Worm (Caenorhabditis elegans) whole organism, early embryonic: ENCODE results near the gene Y50D4A.4.

Source experiments
- aly-1 ChIP-seq: sonication (generic microtip); optimal IDR thresholded peaks from 2 replicates; lab custom pipeline; 2016; ENCODE audit warnings: missing genetic modification characterization, missing compliant biosample characterization
- ama-1 ChIP-seq: fragments of 150-350 bp; optimal IDR thresholded peaks from 2 replicates; lab custom pipeline; 2014
- ceh-13 ChIP-seq: fragments of 200-800 bp; sonication (Bioruptor generic); optimal IDR thresholded peaks from 2 replicates; lab custom pipeline; 2018; ENCODE audit warnings: mild to moderate bottlenecking, missing genetic modification characterization, missing compliant biosample characterization
- flt-1 ChIP-seq: fragments of 200-800 bp; sonication (Bioruptor generic); IDR thresholded peaks from 2 replicates; pipeline ENCODE4 v1.3.6; 2022; ENCODE audit warnings: missing genetic modification characterization, missing compliant biosample characterization
- hmbx-1 ChIP-seq: sonication (generic microtip); optimal IDR thresholded peaks from 2 replicates; lab custom pipeline; 2016; ENCODE audit warnings: mild to moderate bottlenecking, missing genetic modification characterization, missing compliant biosample characterization
- hmg-4 ChIP-seq: fragments of 200-800 bp; sonication (Bioruptor generic); optimal IDR thresholded peaks from 2 replicates; lab custom pipeline; 2018; ENCODE audit warnings: mild to moderate bottlenecking, missing genetic modification characterization, missing compliant biosample characterization
- hnd-1 ChIP-seq: sonication (generic microtip); optimal IDR thresholded peaks from 2 replicates; lab custom pipeline; 2016; ENCODE audit warnings: missing genetic modification characterization, missing compliant biosample characterization
- pes-1 ChIP-seq: fragments of 200-800 bp; sonication (Bioruptor generic); IDR thresholded peaks from 2 replicates; pipeline ENCODE4 v1.3.6; 2022; ENCODE audit warnings: missing genetic modification reagents, missing genetic modification characterization, missing compliant biosample characterization
- scrt-1 ChIP-seq: fragments of 200-800 bp; sonication (Bioruptor generic); IDR thresholded peaks from 2 replicates; pipeline ENCODE4 v1.3.6; 2022; ENCODE audit warnings: missing genetic modification characterization, missing compliant biosample characterization
- sea-1 ChIP-seq: fragments of 200-800 bp; sonication (Bioruptor generic); conservative IDR thresholded peaks from 2 replicates; pipeline ENCODE4 v1.3.6; 2022; ENCODE audit warnings: missing genetic modification characterization, missing compliant biosample characterization
- tbx-11 ChIP-seq: fragments of 200-800 bp; sonication (Bioruptor generic); IDR thresholded peaks from 2 replicates; pipeline ENCODE4 v1.3.6; 2022; ENCODE audit warnings: missing genetic modification characterization, missing compliant biosample characterization
- tbx-37 ChIP-seq: fragments of 200-800 bp; sonication (Bioruptor generic); conservative IDR thresholded peaks from 2 replicates; pipeline ENCODE4 v1.3.6; 2022; ENCODE audit warnings: missing genetic modification reagents, missing genetic modification characterization, missing compliant biosample characterization
- tra-4 ChIP-seq: sonication (generic microtip); optimal IDR thresholded peaks from 2 replicates; lab custom pipeline; 2017; ENCODE audit warnings: missing genetic modification characterization, missing compliant biosample characterization

DNA sequence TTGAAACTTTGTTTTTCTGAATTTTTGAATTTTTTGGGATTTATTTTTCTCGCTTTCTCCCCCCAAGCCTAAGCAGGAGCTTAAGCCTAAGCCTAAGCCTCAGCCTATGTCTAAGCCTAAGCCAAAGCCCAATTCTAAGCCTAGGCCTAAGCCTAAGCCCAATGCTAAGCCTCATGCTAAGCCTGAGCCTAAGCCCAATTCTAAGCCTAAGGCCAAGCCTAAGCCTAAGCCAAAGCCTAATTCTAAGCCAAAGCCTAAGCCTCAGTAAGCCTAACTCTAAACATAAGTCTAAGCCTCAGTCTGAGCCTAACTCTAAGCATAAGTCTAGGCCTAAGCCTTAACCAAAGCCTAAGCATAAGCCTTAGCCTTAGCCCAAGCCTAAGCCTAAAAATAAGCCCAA is 46.5 kb upstream of the Y50D4A.4 start:
- TF ChIP-seq scrt-1 (GFP tag; lab: Robert Waterston, UW), result no peak
- no peak for TF ChIP-seq flt-1 (GFP tag; lab: Robert Waterston, UW)
- TF ChIP-seq tbx-11, result no peak
- no peak for TF ChIP-seq tra-4 (tag; lab: Kevin White, UChicago)
- no peak for TF ChIP-seq aly-1 (tag; lab: Kevin White, UChicago)
- TF ChIP-seq ceh-13 (GFP tag; lab: Kevin White, UChicago), result no peak
- TF ChIP-seq ama-1 (lab: Kevin White, UChicago), result no peak
- TF ChIP-seq hmbx-1 (tag; lab: Kevin White, UChicago), result no peak
- TF ChIP-seq sea-1, result no peak
- no peak for TF ChIP-seq pes-1 (GFP tag; lab: Robert Waterston, UW)
- TF ChIP-seq hnd-1 (tag; lab: Kevin White, UChicago), result no peak
- TF ChIP-seq hmg-4, result no peak
- TF ChIP-seq tbx-37 (GFP tag; lab: Robert Waterston, UW), result no peak
